Fruit fly (Drosophila melanogaster): ENCODE data around the gene CG34451.

- no peak for TF ChIP-seq CG8478 (optimal IDR thresholded peaks at IDR 0.05)
- TF ChIP-seq usp (GFP tag; optimal IDR thresholded peaks at IDR 0.05), result no peak
- TF ChIP-seq EcR (GFP tag; optimal IDR thresholded peaks at IDR 0.05), result no peak
- TF ChIP-seq psq (optimal IDR thresholded peaks at IDR 0.05), result no peak
These were observed 2.5 kb upstream of the CG34451 start for dm6 chr3L:15694406-15694805.

Measured in whole organism.